Worm (Caenorhabditis elegans) whole organism, L1 larva: ENCODE results near the gene sqst-5.

Source experiments
- ceh-88 ChIP-seq: fragments of 200-800 bp; sonication (Bioruptor generic); IDR thresholded peaks from 2 replicates; pipeline ENCODE4 v1.3.6; 2022; ENCODE audit warnings: missing genetic modification characterization, missing compliant biosample characterization
- efl-1 ChIP-seq, 4 experiments: fragments of 150-350 bp; optimal IDR thresholded peaks in 3 of 4; peaks in 1 of 4; 1 replicate in 1 of 4; 2 replicates in 3 of 4; lab custom pipeline; 2014; ENCODE audit warnings: missing biosample characterization in 2 of 4, missing genetic modification characterization in 2 of 4, missing genetic modification reagents in 2 of 4
- fos-1 ChIP-seq: fragments of 150-350 bp; optimal IDR thresholded peaks from 2 replicates; lab custom pipeline; 2014; ENCODE audit warnings: missing biosample characterization, missing genetic modification characterization
- lin-15B ChIP-seq: fragments of 150-350 bp; sonication (generic microtip); optimal IDR thresholded peaks from 3 replicates; lab custom pipeline; 2014; ENCODE audit warnings: missing biosample characterization, missing genetic modification characterization
- lin-35 ChIP-seq, 2 experiments: fragments of 150-350 bp; optimal IDR thresholded peaks; 2 replicates each; lab custom pipeline; 2014; ENCODE audit warnings: missing biosample characterization in 2 of 2, missing genetic modification characterization in 2 of 2, missing genetic modification reagents in 2 of 2
- lir-3 ChIP-seq: sonication (generic microtip); optimal IDR thresholded peaks from 2 replicates; lab custom pipeline; 2016; ENCODE audit warnings: mild to moderate bottlenecking, missing genetic modification characterization, moderate library complexity, missing compliant biosample characterization; ENCODE audit not compliant: poor library complexity
- mdl-1 ChIP-seq, 2 experiments: fragments of 150-350 bp; optimal IDR thresholded peaks; 2 replicates each; lab custom pipeline; 2014 to 2017; ENCODE audit warnings: missing biosample characterization in 2 of 2, missing genetic modification characterization in 2 of 2, inconsistent platforms in 1 of 2
- mef-2 ChIP-seq: fragments of 150-350 bp; optimal IDR thresholded peaks from 2 replicates; lab custom pipeline; 2014; ENCODE audit warnings: missing biosample characterization, missing genetic modification characterization
- mep-1 ChIP-seq: fragments of 150-350 bp; optimal IDR thresholded peaks from 2 replicates; lab custom pipeline; 2014; ENCODE audit warnings: missing biosample characterization, missing genetic modification characterization
- nhr-28 ChIP-seq: fragments of 150-350 bp; optimal IDR thresholded peaks from 2 replicates; lab custom pipeline; 2014; ENCODE audit warnings: missing biosample characterization, missing genetic modification characterization
- nhr-76 ChIP-seq: sonication (generic microtip); optimal IDR thresholded peaks from 2 replicates; lab custom pipeline; 2017; ENCODE audit warnings: missing biosample characterization, missing genetic modification characterization
- pax-3 ChIP-seq: fragments of 200-800 bp; sonication (Bioruptor generic); optimal IDR thresholded peaks from 2 replicates; lab custom pipeline; 2018; ENCODE audit warnings: mild to moderate bottlenecking, missing genetic modification characterization, moderate library complexity, missing compliant biosample characterization
- tbx-2 ChIP-seq: sonication (generic microtip); optimal IDR thresholded peaks from 2 replicates; lab custom pipeline; 2016; ENCODE audit warnings: missing genetic modification characterization, missing compliant biosample characterization
- unc-98 ChIP-seq: fragments of 200-800 bp; sonication (Bioruptor generic); IDR thresholded peaks from 2 replicates; pipeline ENCODE4 v1.3.6; 2022; ENCODE audit warnings: missing genetic modification characterization, missing compliant biosample characterization

DNA sequence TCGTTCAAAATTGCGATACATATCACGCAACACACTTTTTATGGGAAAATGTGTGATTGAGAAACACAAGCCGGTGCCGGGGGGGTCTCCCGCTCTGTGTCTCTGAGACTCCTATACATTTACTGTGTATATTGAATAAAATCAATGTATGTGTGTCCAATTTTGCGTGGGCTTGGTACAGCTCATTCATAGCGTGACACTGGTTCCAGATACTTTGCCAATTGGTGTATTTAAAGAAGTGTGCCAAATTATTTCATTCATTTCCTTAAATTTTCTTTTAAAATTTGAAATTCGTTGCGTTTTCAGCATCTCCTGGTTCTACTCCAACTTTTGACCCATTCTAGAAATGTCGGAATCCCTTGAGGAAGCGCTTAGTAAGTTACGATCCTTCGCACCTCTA is 30.2 kb downstream of the sqst-5 start, which contains the start of gene C29F9.5:
- TF ChIP-seq efl-1 (optimal IDR thresholded peaks at IDR 0.05; lab: Kevin White, UChicago) (no peak), efl-1 (GFP tag; optimal IDR thresholded peaks at IDR 0.05 in 1 of 2; lab: Kevin White, UChicago) (no peak), nhr-28 (no peak), tbx-2 (no peak), lin-35 (GFP tag; optimal IDR thresholded peaks at IDR 0.05; lab: Kevin White, UChicago) (no peak), lin-15B (tag; lab: Kevin White, UChicago) (no peak), nhr-76 (tag; lab: Kevin White, UChicago) (no peak), mdl-1 (tag; optimal IDR thresholded peaks at IDR 0.05; lab: Kevin White, UChicago) (no peak), mep-1 (tag; lab: Kevin White, UChicago) (no peak), pax-3 (tag; lab: Kevin White, UChicago) (no peak), ceh-88 (no peak), fos-1 (no peak), lir-3 (no peak), unc-98 (GFP tag; lab: Robert Waterston, UW) (no peak), mef-2 (tag; lab: Kevin White, UChicago) (no peak)
